Worm (Caenorhabditis elegans): ENCODE measurements around the gene C03B1.1.

- TF ChIP-seq nhr-76 (tag; optimal IDR thresholded peaks at IDR 0.05), result no peak
- no peak for TF ChIP-seq lsy-2 (tag; optimal IDR thresholded peaks at IDR 0.05)
- no peak for TF ChIP-seq M03D4.4 (tag; optimal IDR thresholded peaks at IDR 0.05)
- TF ChIP-seq elt-1 (tag; optimal IDR thresholded peaks at IDR 0.05; ENCODE audit: borderline replicate concordance, insufficient read depth), result no peak
Observed at ce11 chrX:6353763-6354162, 20.8 kb upstream of the C03B1.1 start.

Data from whole organism, mixed stage, embryonic.